Worm (Caenorhabditis elegans) whole organism, L2 larva: Measurements from ENCODE around the gene dct-16.

ENCODE experiments used
- C34F6.9 ChIP-seq: fragments of 150-350 bp; optimal IDR thresholded peaks from 2 replicates; lab custom pipeline; 2014; ENCODE audit warnings: missing biosample characterization, missing genetic modification characterization
- F13H6.1 ChIP-seq: sonication (generic microtip); optimal IDR thresholded peaks from 2 replicates; lab custom pipeline; 2016; ENCODE audit warnings: missing genetic modification characterization, missing compliant biosample characterization
- R02D3.7 ChIP-seq: fragments of 150-350 bp; optimal IDR thresholded peaks from 2 replicates; lab custom pipeline; 2014; ENCODE audit warnings: missing biosample characterization, missing genetic modification characterization
- Y55F3AM.14 ChIP-seq: fragments of 200-800 bp; sonication (Bioruptor generic); optimal IDR thresholded peaks from 2 replicates; lab custom pipeline; 2018; ENCODE audit warnings: mild to moderate bottlenecking, missing genetic modification characterization, missing compliant biosample characterization
- alr-1 ChIP-seq: fragments of 150-350 bp; optimal IDR thresholded peaks from 2 replicates; lab custom pipeline; 2014; ENCODE audit warnings: missing biosample characterization, missing genetic modification characterization
- aly-2 ChIP-seq: fragments of 150-350 bp; optimal IDR thresholded peaks from 2 replicates; lab custom pipeline; 2014; ENCODE audit warnings: missing biosample characterization, missing genetic modification characterization
- ama-1 ChIP-seq: fragments of 150-350 bp; optimal IDR thresholded peaks from 2 replicates; lab custom pipeline; 2018; ENCODE audit warnings: inconsistent platforms
- blmp-1 ChIP-seq: sonication (generic microtip); optimal IDR thresholded peaks from 2 replicates; lab custom pipeline; 2017; ENCODE audit warnings: missing genetic modification characterization, mild to moderate bottlenecking, missing compliant biosample characterization, antibody characterized with exemption, moderate library complexity; ENCODE audit not compliant: insufficient read depth
- ceh-16 ChIP-seq: fragments of 150-350 bp; optimal IDR thresholded peaks from 2 replicates; lab custom pipeline; 2014; ENCODE audit warnings: missing biosample characterization, missing genetic modification characterization
- ceh-82 ChIP-seq: fragments of 150-350 bp; optimal IDR thresholded peaks from 2 replicates; lab custom pipeline; 2014; ENCODE audit warnings: missing biosample characterization, missing genetic modification characterization
- crh-2 ChIP-seq: sonication (generic microtip); optimal IDR thresholded peaks from 2 replicates; lab custom pipeline; 2017; ENCODE audit warnings: missing biosample characterization, missing genetic modification characterization
- elt-1 ChIP-seq: fragments of 150-350 bp; optimal IDR thresholded peaks from 2 replicates; lab custom pipeline; 2014; ENCODE audit warnings: missing biosample characterization, missing genetic modification characterization
- elt-3 ChIP-seq: sonication (generic microtip); optimal IDR thresholded peaks from 2 replicates; lab custom pipeline; 2017; ENCODE audit warnings: missing biosample characterization, missing genetic modification characterization
- fos-1 ChIP-seq: fragments of 150-350 bp; optimal IDR thresholded peaks from 2 replicates; lab custom pipeline; 2014; ENCODE audit warnings: missing biosample characterization, missing genetic modification characterization
- gmeb-1 ChIP-seq: fragments of 150-350 bp; optimal IDR thresholded peaks from 2 replicates; lab custom pipeline; 2014; ENCODE audit warnings: missing biosample characterization, missing genetic modification characterization
- lin-11 ChIP-seq: fragments of 150-350 bp; sonication (generic microtip); optimal IDR thresholded peaks from 2 replicates; lab custom pipeline; 2014; ENCODE audit warnings: missing biosample characterization, missing genetic modification characterization, inconsistent platforms, mixed read lengths
- lin-13 ChIP-seq: fragments of 150-350 bp; optimal IDR thresholded peaks from 2 replicates; lab custom pipeline; 2014; ENCODE audit warnings: missing biosample characterization, missing genetic modification reagents, missing genetic modification characterization
- lin-39 ChIP-seq: fragments of 150-350 bp; optimal IDR thresholded peaks from 2 replicates; lab custom pipeline; 2014; ENCODE audit warnings: missing biosample characterization, missing genetic modification reagents, missing genetic modification characterization
- lsy-2 ChIP-seq, 2 experiments: fragments of 150-350 bp in 1 of 2; sonication (generic microtip) in 1 of 2; optimal IDR thresholded peaks; 2 replicates each; lab custom pipeline; 2014 to 2017; ENCODE audit warnings: missing biosample characterization in 2 of 2, missing genetic modification characterization in 2 of 2
- mbf-1 ChIP-seq: sonication (generic microtip); optimal IDR thresholded peaks from 2 replicates; lab custom pipeline; 2017; ENCODE audit warnings: missing biosample characterization, missing genetic modification characterization
- mdl-1 ChIP-seq, 2 experiments: fragments of 150-350 bp in 1 of 2; sonication (generic microtip) in 1 of 2; optimal IDR thresholded peaks; 2 replicates each; lab custom pipeline; 2017; ENCODE audit warnings: missing biosample characterization in 2 of 2, missing genetic modification characterization in 2 of 2
- nhr-10 ChIP-seq: sonication (generic microtip); optimal IDR thresholded peaks from 2 replicates; lab custom pipeline; 2017; ENCODE audit warnings: missing biosample characterization, missing genetic modification characterization
- nhr-11 ChIP-seq: fragments of 150-350 bp; optimal IDR thresholded peaks from 2 replicates; lab custom pipeline; 2014; ENCODE audit warnings: missing biosample characterization, missing genetic modification characterization
- nhr-12 ChIP-seq: fragments of 150-350 bp; optimal IDR thresholded peaks from 2 replicates; lab custom pipeline; 2014; ENCODE audit warnings: missing biosample characterization, missing genetic modification characterization
- nhr-21 ChIP-seq: fragments of 150-350 bp; optimal IDR thresholded peaks from 2 replicates; lab custom pipeline; 2014; ENCODE audit warnings: missing biosample characterization, missing genetic modification characterization
- nhr-23 ChIP-seq: fragments of 150-350 bp; optimal IDR thresholded peaks from 2 replicates; lab custom pipeline; 2014; ENCODE audit warnings: missing biosample characterization, missing genetic modification reagents, missing genetic modification characterization
- nhr-237 ChIP-seq: fragments of 150-350 bp; optimal IDR thresholded peaks from 2 replicates; lab custom pipeline; 2014; ENCODE audit warnings: missing biosample characterization, missing genetic modification characterization
- nhr-25 ChIP-seq: fragments of 150-350 bp; sonication (generic microtip); optimal IDR thresholded peaks from 3 replicates; lab custom pipeline; 2014; ENCODE audit warnings: missing biosample characterization, missing genetic modification characterization
- nhr-6 ChIP-seq: fragments of 150-350 bp; optimal IDR thresholded peaks from 2 replicates; lab custom pipeline; 2014; ENCODE audit warnings: missing biosample characterization, missing genetic modification characterization
- nhr-77 ChIP-seq: fragments of 150-350 bp; optimal IDR thresholded peaks from 2 replicates; lab custom pipeline; 2014; ENCODE audit warnings: missing biosample characterization, missing genetic modification characterization
- peb-1 ChIP-seq: fragments of 150-350 bp; optimal IDR thresholded peaks from 2 replicates; lab custom pipeline; 2014; ENCODE audit warnings: missing biosample characterization, missing genetic modification characterization
- sma-3 ChIP-seq: sonication (generic microtip); optimal IDR thresholded peaks from 2 replicates; lab custom pipeline; 2016; ENCODE audit warnings: missing genetic modification reagents, missing genetic modification characterization, missing compliant biosample characterization
- sma-9 ChIP-seq, 2 experiments: fragments of 150-350 bp in 1 of 2; sonication (generic microtip) in 1 of 2; optimal IDR thresholded peaks; 2 replicates each; lab custom pipeline; 2014 to 2016; ENCODE audit warnings: missing genetic modification characterization in 2 of 2, mild to moderate bottlenecking in 1 of 2, missing biosample characterization in 1 of 2, missing compliant biosample characterization in 1 of 2, missing genetic modification reagents in 1 of 2, moderate library complexity in 1 of 2
- unc-55 ChIP-seq: fragments of 150-350 bp; sonication (generic microtip); optimal IDR thresholded peaks from 3 replicates; lab custom pipeline; 2014; ENCODE audit warnings: missing biosample characterization, missing genetic modification reagents, missing genetic modification characterization
- unc-62 ChIP-seq: fragments of 150-350 bp; optimal IDR thresholded peaks from 2 replicates; lab custom pipeline; 2014; ENCODE audit warnings: missing biosample characterization, missing genetic modification reagents, missing genetic modification characterization
- ztf-1 ChIP-seq: fragments of 200-800 bp; sonication (Bioruptor generic); conservative IDR thresholded peaks from 2 replicates; pipeline ENCODE4 v1.3.6; 2022; ENCODE audit warnings: missing genetic modification characterization, missing compliant biosample characterization
- ztf-11 ChIP-seq: sonication (generic microtip); optimal IDR thresholded peaks from 2 replicates; lab custom pipeline; 2017; ENCODE audit warnings: missing biosample characterization, missing genetic modification characterization

The dct-16 gene

ce11 chrV:20476981-20477380 is 21.9 kb downstream of the dct-16 start:
- no peak for TF ChIP-seq sma-3
- TF ChIP-seq nhr-11 (tag; lab: Kevin White, UChicago), result no peak
- TF ChIP-seq C34F6.9 (tag; lab: Kevin White, UChicago), result peak; percentile 5
- TF ChIP-seq nhr-12 (tag; lab: Kevin White, UChicago), result no peak
- no peak for TF ChIP-seq aly-2 (tag; lab: Kevin White, UChicago)
- TF ChIP-seq elt-1 (tag; lab: Kevin White, UChicago), result no peak
- TF ChIP-seq F13H6.1 (tag; lab: Kevin White, UChicago), result no peak
- no peak for TF ChIP-seq nhr-10
- no peak for TF ChIP-seq ama-1 (lab: Kevin White, UChicago)
- no peak for TF ChIP-seq elt-3 (tag; lab: Kevin White, UChicago)
- no peak for TF ChIP-seq fos-1 (tag; lab: Kevin White, UChicago)
- no peak for TF ChIP-seq Y55F3AM.14 (GFP tag; lab: Kevin White, UChicago)
- TF ChIP-seq mbf-1 (tag; lab: Kevin White, UChicago), result no peak
- no peak for TF ChIP-seq blmp-1 (tag; lab: Kevin White, UChicago)
- no peak for TF ChIP-seq R02D3.7 (tag; lab: Kevin White, UChicago)
- TF ChIP-seq ceh-16 (tag; lab: Kevin White, UChicago), result no peak
- TF ChIP-seq lsy-2 (tag; optimal IDR thresholded peaks at IDR 0.05; lab: Kevin White, UChicago), result peak in 1 of 2 experiments; percentile 59
- peak; percentile 26 for TF ChIP-seq unc-55 (GFP tag; lab: Kevin White, UChicago)
- no peak for TF ChIP-seq gmeb-1
- TF ChIP-seq nhr-77 (tag; lab: Kevin White, UChicago), result no peak
- no peak for TF ChIP-seq lin-13 (GFP tag; lab: Kevin White, UChicago)
- TF ChIP-seq ceh-82, result no peak
- TF ChIP-seq ztf-11 (tag; lab: Kevin White, UChicago), result no peak
- no peak for TF ChIP-seq mdl-1 (tag; optimal IDR thresholded peaks at IDR 0.05; lab: Kevin White, UChicago)
- TF ChIP-seq nhr-25 (tag; lab: Kevin White, UChicago), result no peak

ce11 chrV:20476514-20476913 is 22.3 kb downstream of the dct-16 start:
- no peak for TF ChIP-seq nhr-11 (tag; lab: Kevin White, UChicago)
- no peak for TF ChIP-seq alr-1
- no peak for TF ChIP-seq sma-9 (GFP tag; optimal IDR thresholded peaks at IDR 0.05; lab: Kevin White, UChicago)
- no peak for TF ChIP-seq sma-9 (tag; optimal IDR thresholded peaks at IDR 0.05; lab: Kevin White, UChicago)
- TF ChIP-seq ceh-82, result no peak
- no peak for TF ChIP-seq nhr-6 (tag; lab: Kevin White, UChicago)
- TF ChIP-seq gmeb-1, result no peak
- TF ChIP-seq elt-3 (tag; lab: Kevin White, UChicago), result no peak
- no peak for TF ChIP-seq lin-11
- TF ChIP-seq elt-1 (tag; lab: Kevin White, UChicago), result no peak
- no peak for TF ChIP-seq lin-39
- TF ChIP-seq peb-1 (tag; lab: Kevin White, UChicago), result no peak
- no peak for TF ChIP-seq ztf-1
- TF ChIP-seq Y55F3AM.14 (GFP tag; lab: Kevin White, UChicago), result no peak
- TF ChIP-seq, all 48 proteins: peak for 0

- no peak for TF ChIP-seq nhr-237 (tag; lab: Kevin White, UChicago)
- TF ChIP-seq lsy-2 (tag; optimal IDR thresholded peaks at IDR 0.05; lab: Kevin White, UChicago), result peak in 1 of 2 experiments; percentile 19
- TF ChIP-seq, all 48 proteins: peak for 1
Measured at ce11 chrV:20475830-20476229, 23.0 kb downstream of the dct-16 start, which contains the start of gene B0250.7. TSS of gene B0250.7 (minus strand) at chrV:20476061.

- TF ChIP-seq ztf-1 (no peak), Y55F3AM.14 (GFP tag; lab: Kevin White, UChicago) (no peak), mdl-1 (tag; optimal IDR thresholded peaks at IDR 0.05; lab: Kevin White, UChicago) (no peak), elt-1 (tag; lab: Kevin White, UChicago) (no peak), nhr-21 (tag; lab: Kevin White, UChicago) (no peak), mbf-1 (tag; lab: Kevin White, UChicago) (no peak), lin-13 (GFP tag; lab: Kevin White, UChicago) (no peak), lin-39 (no peak), crh-2 (tag; lab: Kevin White, UChicago) (no peak), peb-1 (tag; lab: Kevin White, UChicago) (no peak), fos-1 (tag; lab: Kevin White, UChicago) (no peak), nhr-23 (tag; lab: Kevin White, UChicago) (no peak), sma-9 (GFP tag; optimal IDR thresholded peaks at IDR 0.05; lab: Kevin White, UChicago) (no peak), sma-9 (tag; optimal IDR thresholded peaks at IDR 0.05; lab: Kevin White, UChicago) (no peak), lin-11 (no peak), gmeb-1 (no peak), unc-62 (GFP tag; lab: Kevin White, UChicago) (no peak)
Measured at ce11 chrV:20475029-20475428, 23.8 kb downstream of the dct-16 start.
